Worm (Caenorhabditis elegans) whole organism, L4/young adult: ENCODE results near the gene D1086.7.

Source experiments
- W03F9.2 ChIP-seq: fragments of 150-350 bp; optimal IDR thresholded peaks from 2 replicates; lab custom pipeline; 2014; ENCODE audit warnings: missing biosample characterization, missing genetic modification characterization
- dao-5 ChIP-seq: sonication (generic microtip); optimal IDR thresholded peaks from 2 replicates; lab custom pipeline; 2016; ENCODE audit warnings: missing genotype, missing genetic modification characterization, moderate library complexity, missing compliant biosample characterization
- him-1 ChIP-seq: sonication (generic microtip); optimal IDR thresholded peaks from 2 replicates; lab custom pipeline; 2016; ENCODE audit warnings: missing genotype, missing genetic modification reagents, missing genetic modification characterization, missing compliant biosample characterization

ce11 chrV:14069899-14070298 lies 14.2 kb upstream of the D1086.7 start:
- TF ChIP-seq him-1 (tag; lab: Kevin White, UChicago): no peak
- TF ChIP-seq dao-5 (tag; lab: Kevin White, UChicago): no peak
- no peak for TF ChIP-seq W03F9.2 (tag; lab: Kevin White, UChicago)
